Worm (Caenorhabditis elegans): ENCODE results near the gene C03B1.5.
A peak's percentile ranks its signal among the peaks of the same experiment; 100 is the strongest.

The C03B1.5 gene

DNA sequence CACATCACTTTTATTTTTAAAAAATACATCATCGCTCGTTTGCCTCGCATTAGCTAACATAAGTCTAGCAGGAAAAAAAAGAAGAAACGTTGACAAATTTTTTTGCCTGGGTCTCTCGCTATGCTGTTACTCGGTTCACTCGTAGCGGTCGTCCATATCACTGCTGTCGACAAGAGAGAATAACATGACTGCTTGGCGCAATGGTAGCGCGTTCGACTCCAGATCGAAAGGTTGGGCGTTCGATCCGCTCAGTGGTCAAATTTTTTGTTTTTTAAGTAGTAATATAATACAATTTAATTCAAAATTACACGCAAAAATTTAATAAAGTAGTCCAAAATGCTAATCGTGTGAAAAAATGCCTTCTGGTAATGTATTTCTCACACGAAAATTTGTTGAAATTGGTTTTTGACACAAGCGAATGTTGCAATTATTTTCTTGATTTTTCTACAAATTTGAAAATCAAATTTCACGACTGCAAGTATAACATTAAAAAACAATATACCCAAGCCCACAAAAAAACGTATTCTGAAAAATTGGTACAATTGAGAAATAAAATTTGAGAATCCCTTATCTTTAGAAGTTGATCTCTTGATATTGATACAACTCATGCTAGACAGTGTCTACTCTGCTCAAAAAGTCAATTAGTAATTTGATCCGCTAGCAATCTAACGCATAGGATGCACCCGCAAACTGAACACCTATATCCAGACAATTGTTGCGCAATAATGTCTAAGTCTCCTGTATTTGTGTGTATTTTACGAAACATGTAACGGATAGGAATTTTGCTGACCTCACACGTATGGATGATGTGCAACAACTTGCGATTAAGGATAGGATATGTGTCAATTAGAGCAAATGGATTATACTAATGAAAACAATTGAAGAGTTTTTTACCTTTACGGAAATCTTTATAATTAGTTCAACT lies 16.1 kb downstream of the C03B1.5 start (continued):
- TF ChIP-seq nhr-28 (tag; optimal IDR thresholded peaks at IDR 0.05) (peak; percentile 10), hmg-11 (tag; optimal IDR thresholded peaks at IDR 0.05) (peak; percentile 93), ceh-9 (tag; optimal IDR thresholded peaks at IDR 0.05) (no peak), eor-1 (tag; optimal IDR thresholded peaks at IDR 0.05) (no peak), nhr-77 (tag; optimal IDR thresholded peaks at IDR 0.05) (no peak), aly-2 (tag; optimal IDR thresholded peaks at IDR 0.05) (no peak), tbx-2 (tag; optimal IDR thresholded peaks at IDR 0.05) (peak; percentile 54), jun-1 (tag; optimal IDR thresholded peaks at IDR 0.05) (peak; percentile 57), ceh-16 (tag; optimal IDR thresholded peaks at IDR 0.05) (no peak)

DNA sequence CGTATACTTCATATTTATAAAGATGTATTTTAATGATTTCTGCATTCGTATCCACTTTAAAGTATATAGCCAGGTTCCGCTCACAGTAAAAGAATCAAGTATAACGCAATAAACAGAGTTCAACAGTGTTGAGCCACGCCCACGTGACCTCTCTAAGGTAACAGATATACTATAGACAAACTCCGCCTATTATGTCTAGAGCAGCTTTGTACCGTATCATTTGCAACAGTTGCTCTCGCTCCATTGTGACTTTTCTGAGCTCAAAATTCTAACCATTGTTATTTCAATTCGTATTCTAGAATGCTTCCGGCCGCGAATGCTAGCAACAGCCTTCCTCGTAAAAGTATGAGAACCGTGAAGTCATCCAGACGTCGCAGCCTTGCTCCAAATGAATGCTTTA lies 18.0 kb downstream of the C03B1.5 start, which contains the start of gene C03B1.17:
TSS of gene C03B1.17 (plus strand) at position 301 of the 400 bp plus-strand sequence.
- TF ChIP-seq aly-2 (tag; optimal IDR thresholded peaks at IDR 0.05) (no peak), sea-2 (GFP tag; optimal IDR thresholded peaks at IDR 0.05) (no peak), jun-1 (tag; optimal IDR thresholded peaks at IDR 0.05) (no peak), mml-1 (tag; optimal IDR thresholded peaks at IDR 0.05) (no peak), zag-1 (tag; optimal IDR thresholded peaks at IDR 0.05) (no peak), elt-3 (tag; optimal IDR thresholded peaks at IDR 0.05) (no peak), nhr-237 (tag; optimal IDR thresholded peaks at IDR 0.05) (no peak), nhr-28 (tag; optimal IDR thresholded peaks at IDR 0.05) (no peak), ceh-28 (tag; optimal IDR thresholded peaks at IDR 0.05) (no peak), nhr-12 (tag; optimal IDR thresholded peaks at IDR 0.05) (no peak), ceh-16 (tag; optimal IDR thresholded peaks at IDR 0.05) (no peak), egl-27 (tag; optimal IDR thresholded peaks at IDR 0.05) (no peak), ztf-11 (tag; optimal IDR thresholded peaks at IDR 0.05) (no peak), tbx-2 (tag; optimal IDR thresholded peaks at IDR 0.05) (no peak)

DNA sequence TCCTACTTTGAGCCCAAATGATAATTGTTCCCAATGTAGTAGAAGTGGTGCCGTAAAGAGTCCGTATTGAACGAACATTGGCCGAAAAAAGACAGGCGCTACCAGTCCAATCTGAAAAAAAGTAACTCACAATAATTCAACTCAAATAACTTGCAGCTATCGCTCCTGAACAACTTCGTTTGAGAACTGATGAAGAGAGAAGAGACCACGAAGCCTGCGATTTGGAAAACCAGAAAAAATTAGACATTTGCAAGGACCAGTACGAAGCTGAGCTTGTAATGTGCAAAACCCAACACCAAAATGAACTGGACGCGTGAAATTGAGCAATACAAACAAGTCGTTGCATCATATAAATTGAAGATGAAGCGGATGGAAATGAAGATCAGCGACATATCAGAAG lies 19.1 kb downstream of the C03B1.5 start, which contains the start of gene C03B1.1:
TSS of gene C03B1.1 (plus strand) at position 301 of the 400 bp plus-strand sequence.
- TF ChIP-seq fkh-2 (tag; optimal IDR thresholded peaks at IDR 0.05) (no peak), fos-1 (tag; optimal IDR thresholded peaks at IDR 0.05) (no peak), egl-27 (tag; optimal IDR thresholded peaks at IDR 0.05) (no peak), elt-2 (tag; optimal IDR thresholded peaks at IDR 0.05) (no peak), sea-2 (GFP tag; optimal IDR thresholded peaks at IDR 0.05) (no peak)

DNA sequence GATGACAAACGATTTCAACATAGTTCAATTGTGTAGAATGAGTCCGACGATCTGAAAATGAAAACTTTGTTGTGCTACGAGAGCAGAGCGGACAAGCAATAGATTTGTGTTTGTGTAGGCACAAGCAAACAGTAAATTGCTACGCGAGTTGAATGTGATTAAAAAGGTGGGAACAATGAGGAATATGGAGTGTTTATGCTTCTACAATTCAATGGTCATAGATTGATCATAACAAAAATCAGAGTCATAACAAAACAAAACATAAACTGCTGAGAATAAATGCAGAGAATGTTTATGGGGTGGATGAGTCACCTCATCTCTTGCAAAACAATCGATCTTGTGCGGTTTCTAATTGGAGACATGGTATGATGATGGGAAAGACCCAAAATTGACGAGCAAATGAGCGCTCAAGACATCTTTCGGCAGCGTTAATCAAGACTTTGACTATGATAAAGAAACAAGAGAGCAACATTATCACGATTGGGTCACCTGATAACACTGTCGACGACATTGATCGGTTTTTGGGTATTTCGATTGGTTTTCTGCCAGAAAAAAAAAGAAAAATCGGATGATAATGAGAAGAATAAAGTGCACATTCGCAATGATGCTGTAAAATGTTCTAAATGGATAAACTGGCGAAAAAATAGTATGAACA lies 22.4 kb downstream of the C03B1.5 start, which contains the start of gene lmp-1:
TSS of gene lmp-1 (minus strand) at position 51 of the 655 bp plus-strand sequence.
- TF ChIP-seq elt-1 (tag; optimal IDR thresholded peaks at IDR 0.05) (no peak), mdl-1 (tag; optimal IDR thresholded peaks at IDR 0.05) (no peak), nhr-67 (tag; optimal IDR thresholded peaks at IDR 0.05) (no peak), nhr-28 (tag; optimal IDR thresholded peaks at IDR 0.05) (no peak), fos-1 (tag; optimal IDR thresholded peaks at IDR 0.05) (no peak), pqm-1 (tag; optimal IDR thresholded peaks at IDR 0.05) (peak; percentile 66), eor-1 (tag; optimal IDR thresholded peaks at IDR 0.05) (no peak), elt-2 (tag; optimal IDR thresholded peaks at IDR 0.05) (peak; percentile 76), skn-1 (tag; optimal IDR thresholded peaks at IDR 0.05) (no peak), snpc-4 (tag; optimal IDR thresholded peaks at IDR 0.05) (no peak), ceh-28 (tag; optimal IDR thresholded peaks at IDR 0.05) (no peak), lsy-12 (tag; optimal IDR thresholded peaks at IDR 0.05) (no peak), daf-12 (tag; optimal IDR thresholded peaks at IDR 0.05) (no peak), nhr-43 (tag; optimal IDR thresholded peaks at IDR 0.05; ENCODE audit: poor library complexity, severe bottlenecking) (no peak), jun-1 (tag; optimal IDR thresholded peaks at IDR 0.05) (no peak)

DNA sequence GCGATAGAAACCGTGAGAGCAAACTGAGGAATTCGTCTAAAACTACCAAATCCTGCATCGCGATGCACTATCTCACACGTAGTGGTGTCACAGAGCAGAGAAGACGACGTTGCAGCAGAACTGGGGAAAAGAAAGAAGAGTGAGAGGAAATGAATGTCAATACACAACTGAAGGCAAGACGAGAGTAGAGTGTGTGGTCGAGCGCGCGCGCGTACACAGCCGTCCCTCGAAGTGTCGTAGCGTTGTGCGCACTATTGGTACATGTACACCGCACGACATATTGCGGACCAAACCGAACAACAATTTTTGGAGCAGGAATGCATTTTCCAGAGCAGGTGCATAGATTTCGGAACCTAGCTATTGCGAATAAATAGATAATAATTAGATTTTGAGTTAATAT lies 23.0 kb downstream of the C03B1.5 start:
- TF ChIP-seq nhr-12 (tag; optimal IDR thresholded peaks at IDR 0.05) = no peak
- no peak for TF ChIP-seq nhr-76 (tag; optimal IDR thresholded peaks at IDR 0.05)
- TF ChIP-seq pqm-1 (tag; optimal IDR thresholded peaks at IDR 0.05) = no peak
- no peak for TF ChIP-seq eor-1 (tag; optimal IDR thresholded peaks at IDR 0.05)
- TF ChIP-seq skn-1 (tag; optimal IDR thresholded peaks at IDR 0.05) = no peak
- TF ChIP-seq ceh-82 (tag; optimal IDR thresholded peaks at IDR 0.05) = no peak
- no peak for TF ChIP-seq unc-39 (tag; optimal IDR thresholded peaks at IDR 0.05)
- no peak for TF ChIP-seq zag-1 (tag; optimal IDR thresholded peaks at IDR 0.05)
- no peak for TF ChIP-seq ztf-4 (tag; optimal IDR thresholded peaks at IDR 0.05)
- TF ChIP-seq elt-2 (tag; optimal IDR thresholded peaks at IDR 0.05) = no peak
- TF ChIP-seq elt-1 (tag; optimal IDR thresholded peaks at IDR 0.05) = no peak
- TF ChIP-seq fkh-2 (tag; optimal IDR thresholded peaks at IDR 0.05) = no peak
- TF ChIP-seq nhr-237 (tag; optimal IDR thresholded peaks at IDR 0.05) = no peak
- TF ChIP-seq mdl-1 (tag; optimal IDR thresholded peaks at IDR 0.05) = peak; percentile 19
- peak; percentile 22 for TF ChIP-seq tbx-2 (tag; optimal IDR thresholded peaks at IDR 0.05)
- TF ChIP-seq nhr-77 (tag; optimal IDR thresholded peaks at IDR 0.05) = no peak
- no peak for TF ChIP-seq nhr-23 (tag; optimal IDR thresholded peaks at IDR 0.05)
- no peak for TF ChIP-seq ceh-16 (tag; optimal IDR thresholded peaks at IDR 0.05)
- TF ChIP-seq R02D3.7 (tag; optimal IDR thresholded peaks at IDR 0.05) = no peak
- peak; percentile 24 for TF ChIP-seq lsy-12 (tag; optimal IDR thresholded peaks at IDR 0.05)
- TF ChIP-seq snpc-4 (tag; optimal IDR thresholded peaks at IDR 0.05) = peak; percentile 34
- no peak for TF ChIP-seq fos-1 (tag; optimal IDR thresholded peaks at IDR 0.05)
- TF ChIP-seq mml-1 (tag; optimal IDR thresholded peaks at IDR 0.05) = no peak
- no peak for TF ChIP-seq ZK546.5 (tag; optimal IDR thresholded peaks at IDR 0.05)
- peak; percentile 80 for TF ChIP-seq pha-4 (tag; optimal IDR thresholded peaks at IDR 0.05)
- no peak for TF ChIP-seq ama-1 (optimal IDR thresholded peaks at IDR 0.05)
- TF ChIP-seq daf-12 (tag; optimal IDR thresholded peaks at IDR 0.05) = no peak
- no peak for TF ChIP-seq nhr-67 (tag; optimal IDR thresholded peaks at IDR 0.05)

Data from whole organism, L3 larva.